Fruit fly (Drosophila melanogaster) whole organism, embryonic: Measurements from ENCODE around the gene Ten-m.

ENCODE experiments used
- Bgb ChIP-seq: fragments of 200-800 bp; sonication (Bioruptor generic); IDR thresholded peaks from 2 replicates; pipeline ENCODE4 v1.3.6; 2022; ENCODE audit warnings: missing biosample characterization, missing genetic modification characterization; ENCODE audit not compliant: partially characterized antibody
- CG10267 ChIP-seq: fragments of 200-800 bp; sonication (Bioruptor generic); optimal IDR thresholded peaks from 2 replicates; lab custom pipeline; 2018; ENCODE audit warnings: missing biosample characterization, mild to moderate bottlenecking, missing genetic modification characterization, moderate library complexity
- CG10979 ChIP-seq: fragments of 200-800 bp; sonication (Bioruptor generic); optimal IDR thresholded peaks from 2 replicates; lab custom pipeline; 2018; ENCODE audit warnings: missing biosample characterization, mild to moderate bottlenecking, missing genetic modification characterization, moderate library complexity
- CG11093 ChIP-seq: fragments of 200-800 bp; sonication (Bioruptor generic); IDR thresholded peaks from 3 replicates; pipeline ENCODE4 v1.3.6; 2022; ENCODE audit warnings: missing biosample characterization, missing genetic modification characterization
- CG11247 ChIP-seq: fragments of 200-800 bp; sonication (Bioruptor generic); IDR thresholded peaks from 2 replicates; pipeline ENCODE4 v1.3.6; 2022; ENCODE audit warnings: missing biosample characterization, missing genetic modification characterization
- CG11695 ChIP-seq: fragments of 200-800 bp; sonication (Bioruptor generic); IDR thresholded peaks from 3 replicates; pipeline ENCODE4 v1.3.6; 2022; ENCODE audit warnings: missing biosample characterization, missing genetic modification characterization
- CG15269 ChIP-seq: fragments of 200-800 bp; sonication (Bioruptor generic); optimal IDR thresholded peaks from 2 replicates; lab custom pipeline; 2018; ENCODE audit warnings: missing biosample characterization, mild to moderate bottlenecking, missing genetic modification characterization, moderate library complexity
- CG15514 ChIP-seq: fragments of 200-800 bp; sonication (Bioruptor generic); optimal IDR thresholded peaks from 3 replicates; lab custom pipeline; 2017; ENCODE audit warnings: missing biosample characterization, missing genetic modification characterization, mild to moderate bottlenecking, moderate library complexity, missing genetic modification reagents
- CG17359 ChIP-seq: fragments of 200-800 bp; sonication (Bioruptor generic); optimal IDR thresholded peaks from 3 replicates; lab custom pipeline; 2018; ENCODE audit warnings: missing biosample characterization, mild to moderate bottlenecking, missing genetic modification characterization, moderate library complexity
- CG17829 ChIP-seq: fragments of 200-800 bp; optimal IDR thresholded peaks from 2 replicates; lab custom pipeline; 2019; ENCODE audit warnings: missing biosample characterization, mild to moderate bottlenecking, missing genetic modification characterization, moderate library complexity
- CG18599 ChIP-seq: fragments of 200-800 bp; sonication (Bioruptor generic); optimal IDR thresholded peaks from 3 replicates; lab custom pipeline; 2017; ENCODE audit warnings: missing biosample characterization, missing genetic modification characterization, mild to moderate bottlenecking, moderate library complexity, missing genetic modification reagents
- CG2120 ChIP-seq: fragments of 200-800 bp; sonication (Bioruptor generic); optimal IDR thresholded peaks from 3 replicates; lab custom pipeline; 2016; ENCODE audit warnings: missing biosample characterization, missing genetic modification characterization
- CG2678 ChIP-seq: fragments of 200-800 bp; sonication (Bioruptor generic); optimal IDR thresholded peaks from 3 replicates; lab custom pipeline; 2019; ENCODE audit warnings: missing biosample characterization, mild to moderate bottlenecking, missing genetic modification characterization, moderate library complexity
- CG2712 ChIP-seq: fragments of 200-800 bp; optimal IDR thresholded peaks from 3 replicates; lab custom pipeline; 2019; ENCODE audit warnings: missing biosample characterization, mild to moderate bottlenecking, missing genetic modification characterization, moderate library complexity
- CG30020 ChIP-seq: fragments of 200-800 bp; optimal IDR thresholded peaks from 2 replicates; lab custom pipeline; 2019; ENCODE audit warnings: missing biosample characterization, mild to moderate bottlenecking, missing genetic modification characterization, moderate library complexity
- CG5180 ChIP-seq: fragments of 200-800 bp; sonication (Bioruptor generic); optimal IDR thresholded peaks from 3 replicates; lab custom pipeline; 2017; ENCODE audit warnings: missing biosample characterization, missing genetic modification characterization, mild to moderate bottlenecking, moderate library complexity, missing genetic modification reagents
- CG6689 ChIP-seq: fragments of 200-800 bp; sonication (Bioruptor generic); IDR thresholded peaks from 2 replicates; pipeline ENCODE4 v1.3.6; 2022; ENCODE audit warnings: missing biosample characterization, missing genetic modification characterization
- CG7745 ChIP-seq: fragments of 200-800 bp; sonication (Bioruptor generic); optimal IDR thresholded peaks from 2 replicates; lab custom pipeline; 2018; ENCODE audit warnings: missing biosample characterization, mild to moderate bottlenecking, missing genetic modification characterization, moderate library complexity
- CG8290 ChIP-seq, 3 experiments: fragments of 200-800 bp; sonication (Bioruptor generic); optimal IDR thresholded peaks; 2 replicates each; lab custom pipeline; 2016 to 2019; ENCODE audit warnings: missing biosample characterization in 3 of 3, missing genetic modification characterization in 3 of 3, mild to moderate bottlenecking in 2 of 3, moderate library complexity in 1 of 3
- CG8765 ChIP-seq: fragments of 200-800 bp; sonication (Bioruptor generic); IDR thresholded peaks from 2 replicates; pipeline ENCODE4 v1.3.6; 2022; ENCODE audit warnings: missing biosample characterization, missing genetic modification characterization
- CoRest ChIP-seq: fragments of 200-800 bp; sonication (Bioruptor generic); optimal IDR thresholded peaks from 3 replicates; lab custom pipeline; 2018; ENCODE audit warnings: missing biosample characterization, mild to moderate bottlenecking, missing genetic modification characterization, moderate library complexity
- Ets97D ChIP-seq: fragments of 200-800 bp; sonication (Bioruptor generic); optimal IDR thresholded peaks from 3 replicates; lab custom pipeline; 2016; ENCODE audit warnings: missing biosample characterization, missing genetic modification characterization
- HmgD ChIP-seq: fragments of 200-800 bp; sonication (Bioruptor generic); optimal IDR thresholded peaks from 3 replicates; lab custom pipeline; 2016; ENCODE audit warnings: missing biosample characterization, missing genetic modification characterization
- MBD-R2 ChIP-seq: fragments of 200-800 bp; sonication (Bioruptor generic); IDR thresholded peaks from 2 replicates; pipeline ENCODE4 v1.3.6; 2022; ENCODE audit warnings: missing biosample characterization, missing genetic modification characterization
- Mad ChIP-seq: fragments of 200-800 bp; sonication (Bioruptor generic); optimal IDR thresholded peaks from 2 replicates; lab custom pipeline; 2016; ENCODE audit warnings: missing biosample characterization, missing genetic modification characterization
- Pdp1 ChIP-seq, 2 experiments: fragments of 200-800 bp; sonication (Bioruptor generic); optimal IDR thresholded peaks; 3 replicates each; lab custom pipeline; 2016; ENCODE audit warnings: missing biosample characterization in 2 of 2, missing genetic modification characterization in 2 of 2, mild to moderate bottlenecking in 1 of 2, moderate library complexity in 1 of 2
- ac ChIP-seq: fragments of 200-800 bp; sonication (Bioruptor generic); optimal IDR thresholded peaks from 3 replicates; lab custom pipeline; 2017; ENCODE audit warnings: missing biosample characterization, mild to moderate bottlenecking, missing genetic modification characterization
- al ChIP-seq: fragments of 200-800 bp; sonication (Bioruptor generic); IDR thresholded peaks from 2 replicates; pipeline ENCODE4 v1.3.6; 2022; ENCODE audit warnings: missing biosample characterization, missing genetic modification characterization
- amos ChIP-seq: fragments of 200-800 bp; sonication (Bioruptor generic); IDR thresholded peaks from 2 replicates; pipeline ENCODE4 v1.3.6; 2022; ENCODE audit warnings: missing biosample characterization, missing genetic modification characterization; ENCODE audit not compliant: partially characterized antibody
- aop ChIP-seq: fragments of 200-800 bp; sonication (Bioruptor generic); IDR thresholded peaks from 2 replicates; pipeline ENCODE4 v1.3.6; 2022; ENCODE audit warnings: missing biosample characterization, missing genetic modification characterization
- bowl ChIP-seq: fragments of 200-800 bp; sonication (Bioruptor generic); IDR thresholded peaks from 2 replicates; pipeline ENCODE4 v1.3.6; 2022; ENCODE audit warnings: missing biosample characterization, missing genetic modification characterization
- dan ChIP-seq: fragments of 200-800 bp; sonication (Bioruptor generic); IDR thresholded peaks from 2 replicates; pipeline ENCODE4 v1.3.6; 2022; ENCODE audit warnings: missing biosample characterization, missing genetic modification characterization
- exex ChIP-seq: fragments of 200-800 bp; sonication (Bioruptor generic); optimal IDR thresholded peaks from 4 replicates; lab custom pipeline; 2018; ENCODE audit warnings: missing biosample characterization, mild to moderate bottlenecking, missing genetic modification characterization, moderate library complexity
- fd64A ChIP-seq: fragments of 200-800 bp; sonication (Bioruptor generic); optimal IDR thresholded peaks from 3 replicates; lab custom pipeline; 2018; ENCODE audit warnings: missing biosample characterization, mild to moderate bottlenecking, missing genetic modification characterization
- fd96Cb ChIP-seq: fragments of 200-800 bp; sonication (Bioruptor generic); optimal IDR thresholded peaks from 2 replicates; lab custom pipeline; 2018; ENCODE audit warnings: missing biosample characterization, mild to moderate bottlenecking, missing genetic modification characterization, moderate library complexity
- ham ChIP-seq: fragments of 200-800 bp; sonication (Bioruptor generic); IDR thresholded peaks from 2 replicates; pipeline ENCODE4 v1.3.6; 2022; ENCODE audit warnings: missing biosample characterization, missing genetic modification characterization
- her ChIP-seq: fragments of 200-800 bp; sonication (Bioruptor generic); optimal IDR thresholded peaks from 2 replicates; lab custom pipeline; 2016; ENCODE audit warnings: missing biosample characterization, missing genetic modification characterization
- kni ChIP-seq: fragments of 200-800 bp; sonication (Bioruptor generic); optimal IDR thresholded peaks from 3 replicates; lab custom pipeline; 2017; ENCODE audit warnings: mild to moderate bottlenecking, missing biosample characterization, missing genetic modification reagents, missing genetic modification characterization
- knrl ChIP-seq: fragments of 200-800 bp; sonication (Bioruptor generic); IDR thresholded peaks from 3 replicates; pipeline ENCODE4 v1.3.6; 2022; ENCODE audit warnings: missing biosample characterization, missing genetic modification characterization; ENCODE audit not compliant: partially characterized antibody
- mld ChIP-seq: fragments of 200-800 bp; sonication (Bioruptor generic); IDR thresholded peaks from 3 replicates; pipeline ENCODE4 v1.3.6; 2022; ENCODE audit warnings: missing biosample characterization, missing genetic modification characterization; ENCODE audit not compliant: partially characterized antibody
- peb ChIP-seq: fragments of 200-800 bp; sonication (Bioruptor generic); IDR thresholded peaks from 2 replicates; pipeline ENCODE4 v1.3.6; 2022; ENCODE audit warnings: missing biosample characterization, missing genetic modification characterization
- pzg ChIP-seq: fragments of 200-800 bp; sonication (Bioruptor generic); optimal IDR thresholded peaks from 3 replicates; lab custom pipeline; 2018; ENCODE audit warnings: missing biosample characterization, mild to moderate bottlenecking, missing genetic modification characterization, moderate library complexity
- ranshi ChIP-seq: fragments of 200-800 bp; sonication (Bioruptor generic); IDR thresholded peaks from 2 replicates; pipeline ENCODE4 v1.3.6; 2022; ENCODE audit warnings: missing biosample characterization, missing genetic modification characterization
- rib ChIP-seq: fragments of 200-800 bp; sonication (Bioruptor generic); IDR thresholded peaks from 2 replicates; pipeline ENCODE4 v1.3.6; 2022; ENCODE audit warnings: missing biosample characterization, missing genetic modification characterization
- slbo ChIP-seq: fragments of 200-800 bp; sonication (Bioruptor generic); IDR thresholded peaks from 2 replicates; pipeline ENCODE4 v1.3.6; 2022; ENCODE audit warnings: missing biosample characterization, missing genetic modification characterization
- ssp ChIP-seq: fragments of 200-800 bp; sonication (Bioruptor generic); IDR thresholded peaks from 2 replicates; pipeline ENCODE4 v1.3.6; 2022; ENCODE audit warnings: missing biosample characterization, missing genetic modification characterization
- stwl ChIP-seq: fragments of 200-800 bp; sonication (Bioruptor generic); optimal IDR thresholded peaks from 3 replicates; lab custom pipeline; 2018; ENCODE audit warnings: missing biosample characterization, mild to moderate bottlenecking, missing genetic modification characterization, moderate library complexity
- sug ChIP-seq: fragments of 200-800 bp; optimal IDR thresholded peaks from 2 replicates; lab custom pipeline; 2019; ENCODE audit warnings: missing biosample characterization, mild to moderate bottlenecking, missing genetic modification characterization, moderate library complexity

Gene Ten-m

DNA sequence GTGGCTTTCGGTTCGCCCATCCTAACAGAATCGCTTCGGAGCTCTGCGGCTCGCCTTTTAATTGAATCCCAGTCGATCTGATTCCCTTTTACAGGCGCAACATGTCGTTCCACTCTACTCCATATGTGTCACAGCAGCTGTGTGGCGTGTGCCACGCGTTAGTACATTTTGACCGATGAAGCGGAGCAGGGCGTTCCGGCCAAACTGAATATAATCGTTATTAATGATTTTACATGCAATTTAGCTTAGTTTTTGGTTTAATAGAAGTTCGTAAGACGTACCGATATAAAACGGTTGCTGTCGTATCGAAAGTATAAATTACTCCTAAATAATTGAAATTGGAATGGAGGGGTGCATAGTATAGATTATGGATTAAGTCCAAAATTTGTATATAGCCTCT is 141.1 kb downstream of the Ten-m start, which contains the start of gene CG11523 (continued):
- TF ChIP-seq slbo (GFP tag; lab: Robert Waterston, UW) (0 out of 2 replicates have a peak, but pooled peaks have one; percentile 13), peb (GFP tag; lab: Robert Waterston, UW) (no peak), CG2120 (GFP tag; lab: Kevin White, UChicago) (peak; percentile 36), Mad (no peak), amos (peak; percentile 57), Bgb (GFP tag; lab: Robert Waterston, UW) (peak; percentile 42), knrl (peak; percentile 22; the same call in 1 of the 3 replicates), Ets97D (GFP tag; lab: Kevin White, UChicago) (no peak), CG2712 (tag; lab: Kevin White, UChicago) (peak; percentile 31), CG17359 (tag; lab: Kevin White, UChicago) (no peak), stwl (tag; lab: Kevin White, UChicago) (peak; percentile 5), CG11093 (no peak), Pdp1 (GFP tag; optimal IDR thresholded peaks at IDR 0.05; lab: Kevin White, UChicago) (peak in 1 of 2 experiments; percentile 12), CG8290 (GFP tag; optimal IDR thresholded peaks at IDR 0.05; lab: Kevin White, UChicago) (no peak), CG8290 (tag; optimal IDR thresholded peaks at IDR 0.05; lab: Kevin White, UChicago) (peak in 1 of 2 experiments; percentile 59), dan (no peak), CG11247 (GFP tag; lab: Robert Waterston, UW) (peak; percentile 11; the same call in 1 of the 2 replicates), exex (tag; lab: Kevin White, UChicago) (peak; percentile 2), CoRest (tag; lab: Kevin White, UChicago) (peak; percentile 34), ac (GFP tag; lab: Kevin White, UChicago) (peak; percentile 27), CG15514 (GFP tag; lab: Kevin White, UChicago) (peak; percentile 89), ssp (GFP tag; lab: Robert Waterston, UW) (no peak), HmgD (GFP tag; lab: Kevin White, UChicago) (peak; percentile 11), CG17829 (tag; lab: Kevin White, UChicago) (peak; percentile 49), ham (GFP tag; lab: Robert Waterston, UW) (no peak), CG30020 (tag; lab: Kevin White, UChicago) (peak; percentile 9), ranshi (GFP tag; lab: Robert Waterston, UW) (0 out of 2 replicates have a peak, but pooled peaks have one; percentile 5), CG15269 (tag; lab: Kevin White, UChicago) (no peak), her (GFP tag; lab: Kevin White, UChicago) (peak; percentile 19), CG2678 (tag; lab: Kevin White, UChicago) (peak; percentile 19), CG10979 (tag; lab: Kevin White, UChicago) (no peak), CG8765 (GFP tag; lab: Robert Waterston, UW) (no peak), sug (tag; lab: Kevin White, UChicago) (peak; percentile 32), aop (no peak), CG5180 (GFP tag; lab: Kevin White, UChicago) (peak; percentile 6), kni (GFP tag; lab: Kevin White, UChicago) (peak; percentile 71), mld (GFP tag; lab: Robert Waterston, UW) (no peak), CG7745 (tag; lab: Kevin White, UChicago) (no peak), CG11695 (GFP tag; lab: Robert Waterston, UW) (no peak), al (no peak), pzg (peak; percentile 61), CG18599 (GFP tag; lab: Kevin White, UChicago) (peak; percentile 33), CG6689 (GFP tag; lab: Robert Waterston, UW) (0 out of 2 replicates have a peak, but pooled peaks have one; percentile 5), rib (GFP tag; lab: Robert Waterston, UW) (no peak), fd64A (GFP tag; lab: Kevin White, UChicago) (no peak), CG10267 (tag; lab: Kevin White, UChicago) (peak; percentile 13), MBD-R2 (GFP tag; lab: Robert Waterston, UW) (peak; percentile 93), bowl (no peak), fd96Cb (no peak)
